Fruit fly (Drosophila melanogaster): ENCODE measurements around the gene mxt.

DNA sequence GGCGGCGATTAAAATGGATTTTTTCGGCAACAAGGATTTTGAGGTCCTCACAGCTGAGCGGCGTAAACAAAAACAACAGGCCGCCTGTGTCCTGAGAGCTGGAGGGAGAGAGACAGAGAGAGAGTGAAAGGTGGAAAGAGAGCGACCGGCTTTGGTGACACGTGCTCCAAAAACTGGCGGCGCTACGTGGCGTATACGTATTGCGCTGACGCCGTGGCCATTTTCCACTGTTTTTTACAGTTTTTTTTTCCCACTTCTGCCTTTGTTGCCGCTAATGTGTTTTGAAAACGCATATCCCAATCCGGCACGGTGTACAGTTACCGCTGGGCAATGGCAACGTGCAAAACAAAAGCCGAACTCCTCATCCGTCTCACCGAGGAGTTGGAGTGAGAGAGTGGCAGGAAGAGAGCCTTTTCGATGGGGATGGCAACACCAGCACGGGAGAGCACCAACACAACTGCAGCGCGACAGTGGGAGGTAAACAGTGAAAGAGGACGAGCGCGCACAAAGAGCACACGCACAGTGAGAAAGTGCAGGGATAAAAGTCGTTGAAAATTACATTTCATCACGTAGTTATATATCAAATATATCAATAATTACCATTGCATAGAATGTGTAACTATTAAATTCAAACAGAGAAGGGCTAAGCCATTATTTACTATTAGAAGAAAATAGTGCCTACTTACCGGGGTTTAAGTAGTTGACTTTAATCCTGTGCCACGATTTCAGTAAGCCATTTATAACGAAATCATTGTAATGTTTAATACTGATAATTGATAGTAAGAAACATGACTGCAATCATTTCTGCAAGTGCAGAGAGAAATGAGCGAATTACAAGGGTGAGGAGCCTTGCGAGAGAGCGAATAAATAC is 26.4 kb downstream of the mxt start:
- TF ChIP-seq psq (optimal IDR thresholded peaks at IDR 0.05), result no peak
- no peak for TF ChIP-seq ttk (optimal IDR thresholded peaks at IDR 0.05)
- TF ChIP-seq Sin3A (optimal IDR thresholded peaks at IDR 0.05), result no peak

Measured in Kc167 (cell line).